Worm (Caenorhabditis elegans) whole organism, late embryonic: ENCODE measurements around the gene C52E2.3.
"Not testable (repeated sequence)": the region's sequence is repeated elsewhere in the genome, so short reads cannot be mapped to it uniquely, and the experiment has no call there.

Experiments used
- ceh-18 ChIP-seq: sonication (generic microtip); optimal IDR thresholded peaks from 2 replicates; lab custom pipeline; 2016; ENCODE audit warnings: missing genetic modification characterization, missing compliant biosample characterization
- lim-6 ChIP-seq: sonication (generic microtip); optimal IDR thresholded peaks from 2 replicates; lab custom pipeline; 2016; ENCODE audit warnings: missing genetic modification characterization, missing compliant biosample characterization
- pqm-1 ChIP-seq: sonication (generic microtip); optimal IDR thresholded peaks from 2 replicates; lab custom pipeline; 2016; ENCODE audit warnings: missing genetic modification characterization, missing compliant biosample characterization

DNA sequence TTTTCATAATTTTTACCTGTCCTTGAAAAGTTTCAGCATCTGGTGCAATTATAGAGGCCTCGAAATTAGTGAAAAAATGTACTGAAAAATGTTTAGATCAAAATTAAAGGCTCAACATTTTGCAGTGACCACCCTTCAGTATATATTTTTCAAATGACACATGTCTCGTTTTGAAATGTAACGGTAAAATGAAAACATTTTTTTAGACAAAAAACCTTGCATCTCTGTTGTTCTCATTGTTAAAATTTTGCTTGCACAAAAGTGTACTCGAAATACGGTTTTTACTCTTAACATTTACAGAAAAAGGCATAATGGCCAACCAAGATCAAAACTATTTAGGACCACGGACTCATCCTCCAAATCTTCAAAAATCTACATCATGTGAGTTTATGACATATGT lies 26.7 kb upstream of the C52E2.3 start, which contains the start of gene math-41:
- not testable (repeated sequence) for TF ChIP-seq ceh-18 (tag; lab: Kevin White, UChicago); pqm-1 (tag; lab: Kevin White, UChicago); lim-6
